Fruit fly (Drosophila melanogaster): ENCODE measurements around the gene CG15534.

Gene CG15534

dm6 chr3R:30388215-30388871, 43.5 kb upstream of the CG15534 start (continued):
- peak; percentile 93 for TF ChIP-seq Lpt (GFP tag; optimal IDR thresholded peaks at IDR 0.05)
- TF ChIP-seq Ets21C (GFP tag; optimal IDR thresholded peaks at IDR 0.05) = peak; percentile 96
- peak; percentile 95 to 98 for TF ChIP-seq ss (GFP tag; optimal IDR thresholded peaks at IDR 0.05)
- peak; percentile 93 for TF ChIP-seq CG16779 (tag; optimal IDR thresholded peaks at IDR 0.05)
- TF ChIP-seq Sox102F (GFP tag; optimal IDR thresholded peaks at IDR 0.05) = peak; percentile 94
- TF ChIP-seq CG6792 (GFP tag; optimal IDR thresholded peaks at IDR 0.05) = peak; percentile 98
- peak; percentile 98 for TF ChIP-seq Hr39 (GFP tag; optimal IDR thresholded peaks at IDR 0.05)
- TF ChIP-seq salr (GFP tag; optimal IDR thresholded peaks at IDR 0.05) = peak; percentile 82 to 99
- peak; percentile 97 for TF ChIP-seq CG8632 (GFP tag; optimal IDR thresholded peaks at IDR 0.05)
- peak; percentile 92 for TF ChIP-seq CG8119 (GFP tag; IDR thresholded peaks at IDR 0.05)
- TF ChIP-seq CG34406 (GFP tag; optimal IDR thresholded peaks at IDR 0.05) = peak; percentile 96
- peak; percentile 93 for TF ChIP-seq CG6854 (GFP tag; optimal IDR thresholded peaks at IDR 0.05)
- peak; percentile 97 for TF ChIP-seq pdm3 (GFP tag; optimal IDR thresholded peaks at IDR 0.05)
- peak; percentile 98 for TF ChIP-seq topi (GFP tag; optimal IDR thresholded peaks at IDR 0.05)
- peak; percentile 98 for TF ChIP-seq Eip75B (GFP tag; optimal IDR thresholded peaks at IDR 0.05)
- TF ChIP-seq CG6808 (GFP tag; optimal IDR thresholded peaks at IDR 0.05) = peak; percentile 98
- TF ChIP-seq net (GFP tag; optimal IDR thresholded peaks at IDR 0.05) = peak; percentile 98
- peak; percentile 92 for TF ChIP-seq CG11762 (GFP tag; optimal IDR thresholded peaks at IDR 0.05; ENCODE audit: insufficient read depth)
- peak; percentile 93 for TF ChIP-seq Blimp-1 (GFP tag; optimal IDR thresholded peaks at IDR 0.05)
- peak; percentile 97 for TF ChIP-seq CG10631 (GFP tag; optimal IDR thresholded peaks at IDR 0.05)
- TF ChIP-seq spab (GFP tag; optimal IDR thresholded peaks at IDR 0.05) = peak; percentile 98
- TF ChIP-seq Smox (GFP tag; optimal IDR thresholded peaks at IDR 0.05) = peak; percentile 96
- peak; percentile 68 for TF ChIP-seq fd85E (GFP tag; optimal IDR thresholded peaks at IDR 0.05)
- peak; percentile 97 for TF ChIP-seq CG8319 (GFP tag; optimal IDR thresholded peaks at IDR 0.05)
- peak; percentile 99 for TF ChIP-seq esn (GFP tag; optimal IDR thresholded peaks at IDR 0.05)
- peak; percentile 96 for TF ChIP-seq cyc (GFP tag; optimal IDR thresholded peaks at IDR 0.05)
- peak; percentile 89 for TF ChIP-seq vri (GFP tag; optimal IDR thresholded peaks at IDR 0.05)
- peak; percentile 97 for TF ChIP-seq CG3919 (GFP tag; optimal IDR thresholded peaks at IDR 0.05)
- TF ChIP-seq CG9139 (GFP tag; optimal IDR thresholded peaks at IDR 0.05) = peak; percentile 89
- TF ChIP-seq Sox15 (GFP tag; optimal IDR thresholded peaks at IDR 0.05) = peak; percentile 98
- peak; percentile 96 for TF ChIP-seq Hr4 (GFP tag; optimal IDR thresholded peaks at IDR 0.05)

dm6 chr3R:30389096-30389495, 42.8 kb upstream of the CG15534 start:
- peak; percentile 17 for TF ChIP-seq Eip93F (GFP tag; optimal IDR thresholded peaks at IDR 0.05)
- TF ChIP-seq topi (GFP tag; optimal IDR thresholded peaks at IDR 0.05) = no peak
- no peak for TF ChIP-seq spab (GFP tag; optimal IDR thresholded peaks at IDR 0.05)
- peak; percentile 13 for TF ChIP-seq dsx (GFP tag; optimal IDR thresholded peaks at IDR 0.05; ENCODE audit: poor library complexity, severe bottlenecking)
- TF ChIP-seq CG6163 (GFP tag; IDR thresholded peaks at IDR 0.05) = no peak
- no peak for TF ChIP-seq Gug (GFP tag; IDR thresholded peaks at IDR 0.05)
- peak in 1 of 2 experiments; percentile 8 for TF ChIP-seq ss (GFP tag; optimal IDR thresholded peaks at IDR 0.05)
- TF ChIP-seq CG11902 (GFP tag; optimal IDR thresholded peaks at IDR 0.05) = no peak
- TF ChIP-seq CG6854 (GFP tag; optimal IDR thresholded peaks at IDR 0.05) = no peak

dm6 chr3R:30390304-30390703, 41.6 kb upstream of the CG15534 start:
- TF ChIP-seq achi (GFP tag; optimal IDR thresholded peaks at IDR 0.05) (no peak), svp (GFP tag) (peak; percentile 25), CG3919 (GFP tag; optimal IDR thresholded peaks at IDR 0.05) (no peak), CG8119 (GFP tag; IDR thresholded peaks at IDR 0.05) (no peak), cyc (GFP tag; optimal IDR thresholded peaks at IDR 0.05) (no peak), OdsH (GFP tag; optimal IDR thresholded peaks at IDR 0.05) (no peak), CG6808 (GFP tag; optimal IDR thresholded peaks at IDR 0.05) (no peak), eg (GFP tag; IDR thresholded peaks at IDR 0.05) (no peak), CG11902 (GFP tag; optimal IDR thresholded peaks at IDR 0.05) (no peak), Eip75B (GFP tag; optimal IDR thresholded peaks at IDR 0.05) (no peak), CG8632 (GFP tag; optimal IDR thresholded peaks at IDR 0.05) (no peak), Eip78C (GFP tag) (peak; percentile 43), Met (GFP tag; optimal IDR thresholded peaks at IDR 0.05) (no peak), CG9139 (GFP tag; optimal IDR thresholded peaks at IDR 0.05) (no peak), fd85E (GFP tag; optimal IDR thresholded peaks at IDR 0.05) (no peak), CG1621 (tag; optimal IDR thresholded peaks at IDR 0.05) (no peak), fkh (GFP tag; optimal IDR thresholded peaks at IDR 0.05) (peak; percentile 30)
